Worm (Caenorhabditis elegans): ENCODE data around the gene clec-7.

ce11 chrV:7295270-7295669, 32.9 kb upstream of the clec-7 start, which contains the start of gene F07G11.4:
- TF ChIP-seq ztf-6 (GFP tag; IDR thresholded peaks at IDR 0.05) (no peak), him-1 (tag; optimal IDR thresholded peaks at IDR 0.05) (no peak), let-526 (GFP tag; IDR thresholded peaks at IDR 0.05) (no peak), athp-1 (tag; optimal IDR thresholded peaks at IDR 0.05) (no peak), nfya-1 (tag; optimal IDR thresholded peaks at IDR 0.05; ENCODE audit: borderline replicate concordance, insufficient read depth) (no peak), zim-3 (tag; optimal IDR thresholded peaks at IDR 0.05) (no peak), hlh-26 (GFP tag; conservative IDR thresholded peaks at IDR 0.05) (no peak), ztf-26 (tag; optimal IDR thresholded peaks at IDR 0.05) (no peak), aptf-2 (GFP tag; conservative IDR thresholded peaks at IDR 0.05) (no peak)

All from whole organism, young adult.